Worm (Caenorhabditis elegans): Measurements from ENCODE around the gene lat-1.

DNA sequence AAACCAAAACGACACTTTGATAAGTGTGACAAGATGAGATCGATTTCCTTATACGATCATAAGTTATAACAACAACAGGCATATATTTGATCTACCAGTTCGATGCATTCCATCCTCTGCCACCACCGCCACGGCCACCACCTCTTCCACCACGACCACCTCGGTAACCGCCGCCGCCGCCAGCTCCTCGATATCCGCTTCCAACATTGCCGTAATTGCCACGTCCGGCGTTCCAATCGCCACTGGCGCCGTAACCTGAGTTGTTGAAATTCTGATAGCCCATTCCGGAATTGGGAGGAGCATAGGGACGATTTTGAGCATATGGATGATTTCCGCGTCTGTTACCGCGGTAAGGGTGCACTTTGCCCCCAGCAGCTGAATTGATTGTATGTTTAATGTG is 18.1 kb upstream of the lat-1 start:
- TF ChIP-seq ceh-28 (tag; optimal IDR thresholded peaks at IDR 0.05) (no peak), hmg-11 (tag; optimal IDR thresholded peaks at IDR 0.05) (no peak), nhr-28 (tag; optimal IDR thresholded peaks at IDR 0.05) (no peak), pha-4 (tag; optimal IDR thresholded peaks at IDR 0.05) (no peak), jun-1 (tag; optimal IDR thresholded peaks at IDR 0.05) (no peak), lsy-12 (tag; optimal IDR thresholded peaks at IDR 0.05) (no peak), nfya-1 (tag; optimal IDR thresholded peaks at IDR 0.05; ENCODE audit: insufficient read depth) (no peak), ceh-82 (tag; optimal IDR thresholded peaks at IDR 0.05) (no peak)
